Worm (Caenorhabditis elegans) whole organism, L4 larva: ENCODE measurements around the gene Y46H3A.5.

Source experiments
- ceh-62 ChIP-seq: sonication (generic microtip); optimal IDR thresholded peaks from 2 replicates; lab custom pipeline; 2017; ENCODE audit warnings: missing biosample characterization, missing genetic modification characterization
- nhr-10 ChIP-seq: fragments of 150-350 bp; optimal IDR thresholded peaks from 2 replicates; lab custom pipeline; 2014; ENCODE audit warnings: missing biosample characterization, missing genetic modification characterization
- nhr-111 ChIP-seq: fragments of 200-800 bp; sonication (Bioruptor generic); optimal IDR thresholded peaks from 2 replicates; lab custom pipeline; 2018; ENCODE audit warnings: mild to moderate bottlenecking, missing genetic modification characterization, missing compliant biosample characterization
- nhr-28 ChIP-seq: fragments of 150-350 bp; optimal IDR thresholded peaks from 2 replicates; lab custom pipeline; 2014; ENCODE audit warnings: missing biosample characterization, missing genetic modification characterization
- zfp-2 ChIP-seq: sonication (generic microtip); optimal IDR thresholded peaks from 2 replicates; lab custom pipeline; 2016; ENCODE audit warnings: mild to moderate bottlenecking, missing genetic modification characterization, missing compliant biosample characterization

Gene Y46H3A.5

DNA sequence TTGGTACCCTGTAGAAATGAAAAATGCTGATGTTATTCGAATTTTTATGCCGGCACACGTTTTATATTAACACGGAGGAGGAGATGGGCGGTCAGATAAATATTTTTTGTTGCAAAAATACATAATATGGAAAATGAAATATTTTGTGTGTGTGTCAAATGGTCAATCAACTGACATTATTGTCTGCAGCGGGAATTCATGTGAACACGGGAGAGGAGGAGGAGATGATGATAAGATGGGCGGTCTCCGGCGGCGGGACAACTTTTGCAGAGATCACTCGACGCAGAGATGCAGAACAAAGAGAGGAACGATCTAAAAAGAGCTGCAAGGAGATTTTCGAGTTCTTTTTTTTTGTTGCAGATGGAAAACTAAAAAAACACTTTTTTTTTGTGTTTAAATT lies 43.0 kb downstream of the Y46H3A.5 start, which contains the start of gene dhs-13 (continued):
- TF ChIP-seq nhr-111 (GFP tag; lab: Kevin White, UChicago) (no peak), ceh-62 (tag; lab: Kevin White, UChicago) (no peak), zfp-2 (tag; lab: Kevin White, UChicago) (no peak)

DNA sequence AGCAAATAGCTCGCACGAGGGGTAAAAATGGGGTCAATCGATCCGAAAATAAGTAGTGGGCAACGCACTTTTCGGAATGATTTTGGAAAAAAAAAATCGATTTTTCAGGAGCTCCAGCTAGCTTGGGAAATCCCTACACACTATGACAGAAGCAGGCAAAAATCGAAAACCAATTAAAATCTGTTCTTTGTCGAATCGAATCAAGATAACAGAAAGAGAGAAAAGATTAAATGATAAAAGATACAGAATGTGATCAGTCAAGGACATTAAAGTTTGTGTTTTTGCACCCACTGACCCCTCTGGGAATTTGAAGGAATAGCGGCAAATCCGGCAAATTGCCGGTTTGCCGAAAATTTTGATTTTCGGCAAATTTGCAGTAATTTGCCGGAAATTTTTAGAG lies 47.3 kb downstream of the Y46H3A.5 start:
- no peak for TF ChIP-seq nhr-10 (tag; lab: Kevin White, UChicago)
- TF ChIP-seq nhr-28 (tag; lab: Kevin White, UChicago), result peak; percentile 22
- TF ChIP-seq, all 104 proteins: peak for 1
